Worm (Caenorhabditis elegans): ENCODE measurements around the gene tag-243.

The tag-243 gene

DNA sequence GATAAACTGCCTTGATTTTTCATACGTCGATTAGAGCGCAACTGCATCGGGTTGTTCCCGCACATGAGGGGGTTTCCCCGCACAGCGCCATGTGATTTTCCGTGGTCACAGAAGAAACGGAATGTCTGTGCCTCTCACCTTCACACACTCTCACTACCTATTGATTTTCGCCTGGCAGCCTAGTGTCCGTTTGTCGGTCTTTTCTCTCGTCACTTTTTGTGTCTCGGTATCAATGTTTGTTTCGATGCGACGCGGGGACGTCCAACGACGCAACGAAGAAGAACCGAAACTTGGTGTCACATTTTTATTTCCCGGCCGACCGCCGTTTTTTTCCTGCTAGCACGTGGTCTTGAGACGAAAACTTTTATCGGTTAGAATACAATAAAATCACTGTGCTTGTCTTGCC, 38.9 kb downstream of the tag-243 start (continued):
- no peak for TF ChIP-seq ceh-9 (tag; optimal IDR thresholded peaks at IDR 0.05)
- peak; percentile 64 for TF ChIP-seq R02D3.7 (tag; optimal IDR thresholded peaks at IDR 0.05)
- peak; percentile 96 for TF ChIP-seq elt-2 (tag; optimal IDR thresholded peaks at IDR 0.05)
- TF ChIP-seq unc-62 (GFP tag; optimal IDR thresholded peaks at IDR 0.05) = peak; percentile 56
- no peak for TF ChIP-seq nhr-67 (tag; optimal IDR thresholded peaks at IDR 0.05)
- TF ChIP-seq mdl-1 (tag; optimal IDR thresholded peaks at IDR 0.05) = peak; percentile 99
- TF ChIP-seq lin-39 (tag; optimal IDR thresholded peaks at IDR 0.05) = peak; percentile 90
- no peak for TF ChIP-seq ZK546.5 (tag; optimal IDR thresholded peaks at IDR 0.05)
- peak; percentile 83 for TF ChIP-seq snpc-4 (tag; optimal IDR thresholded peaks at IDR 0.05)
- peak; percentile 49 for TF ChIP-seq fkh-10 (GFP tag; optimal IDR thresholded peaks at IDR 0.05)
- peak; percentile 74 for TF ChIP-seq tbx-2 (tag; optimal IDR thresholded peaks at IDR 0.05)
- TF ChIP-seq ceh-82 (tag; optimal IDR thresholded peaks at IDR 0.05) = no peak
- TF ChIP-seq nhr-77 (tag; optimal IDR thresholded peaks at IDR 0.05) = no peak
- TF ChIP-seq skn-1 (tag; optimal IDR thresholded peaks at IDR 0.05) = no peak
- no peak for TF ChIP-seq nhr-28 (tag; optimal IDR thresholded peaks at IDR 0.05)
- no peak for TF ChIP-seq nhr-237 (tag; optimal IDR thresholded peaks at IDR 0.05)

DNA sequence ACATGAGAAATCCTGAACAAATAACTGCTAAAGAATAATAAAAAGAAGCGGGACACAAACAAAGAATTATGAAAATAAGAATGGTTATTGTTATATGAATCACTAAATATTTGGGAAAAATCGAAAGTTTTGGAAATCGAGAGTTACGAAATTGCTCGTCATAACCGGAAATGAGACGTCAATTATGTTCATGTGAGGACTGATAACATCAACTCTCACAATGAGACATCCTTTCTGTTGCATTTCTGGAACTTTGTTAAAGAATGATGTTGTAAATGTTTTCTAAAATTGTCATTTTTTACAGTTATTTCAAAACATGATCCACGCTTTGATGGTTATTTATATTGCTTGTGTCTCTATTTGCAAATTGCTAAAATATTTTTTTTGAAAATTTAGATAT, 40.4 kb downstream of the tag-243 start, which contains the start of gene T23F11.6:
Gene T23F11.6, minus strand, starts transcription at position 45 of the 400 bp plus-strand sequence.
- TF ChIP-seq tbx-2 (tag; optimal IDR thresholded peaks at IDR 0.05) (no peak), elt-2 (tag; optimal IDR thresholded peaks at IDR 0.05) (peak; percentile 44), lin-15B (tag; optimal IDR thresholded peaks at IDR 0.05) (no peak), ZK546.5 (tag; optimal IDR thresholded peaks at IDR 0.05) (no peak), R02D3.7 (tag; optimal IDR thresholded peaks at IDR 0.05) (no peak), unc-39 (tag; optimal IDR thresholded peaks at IDR 0.05) (no peak), pqm-1 (tag; optimal IDR thresholded peaks at IDR 0.05) (peak; percentile 59), fos-1 (tag; optimal IDR thresholded peaks at IDR 0.05) (no peak), egl-5 (tag; optimal IDR thresholded peaks at IDR 0.05) (no peak), ceh-82 (tag; optimal IDR thresholded peaks at IDR 0.05) (no peak), nhr-43 (tag; optimal IDR thresholded peaks at IDR 0.05; ENCODE audit: poor library complexity, severe bottlenecking) (no peak), zag-1 (tag; optimal IDR thresholded peaks at IDR 0.05) (no peak), daf-12 (tag; optimal IDR thresholded peaks at IDR 0.05) (no peak), aly-2 (tag; optimal IDR thresholded peaks at IDR 0.05) (no peak)

- TF ChIP-seq pqm-1 (tag; optimal IDR thresholded peaks at IDR 0.05) (no peak), mml-1 (tag; optimal IDR thresholded peaks at IDR 0.05) (no peak), nhr-12 (tag; optimal IDR thresholded peaks at IDR 0.05) (no peak), jun-1 (tag; optimal IDR thresholded peaks at IDR 0.05) (no peak), eor-1 (tag; optimal IDR thresholded peaks at IDR 0.05) (no peak), elt-2 (tag; optimal IDR thresholded peaks at IDR 0.05) (no peak), ztf-4 (tag; optimal IDR thresholded peaks at IDR 0.05) (no peak), ceh-28 (tag; optimal IDR thresholded peaks at IDR 0.05) (no peak)
Measured at ce11 chrIII:4647341-4647740, 40.9 kb downstream of the tag-243 start.

DNA sequence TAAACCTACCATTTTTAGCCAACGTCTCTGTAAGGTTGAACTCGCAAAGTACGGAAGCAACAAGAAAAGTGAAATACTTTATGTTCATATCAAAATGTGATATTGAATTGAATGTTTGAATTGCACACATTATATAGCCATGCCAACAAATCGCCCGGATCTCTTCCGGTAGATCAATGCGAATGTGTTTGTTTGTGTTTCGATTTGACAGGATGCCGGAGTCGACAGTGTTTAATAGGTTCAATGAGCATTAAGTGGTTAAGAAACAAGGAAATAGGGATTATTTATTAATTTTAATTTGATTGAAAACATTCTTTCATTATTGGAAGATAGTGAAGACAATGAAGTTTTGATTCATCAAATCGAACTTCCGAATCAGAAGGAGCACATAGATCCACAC, 42.0 kb downstream of the tag-243 start, which contains the start of gene pqn-29:
Gene pqn-29, minus strand, starts transcription at position 101 of the 400 bp plus-strand sequence.
- TF ChIP-seq aly-2 (tag; optimal IDR thresholded peaks at IDR 0.05) (no peak), eor-1 (tag; optimal IDR thresholded peaks at IDR 0.05) (no peak), skn-1 (tag; optimal IDR thresholded peaks at IDR 0.05) (no peak), elt-3 (tag; optimal IDR thresholded peaks at IDR 0.05) (no peak), nhr-237 (tag; optimal IDR thresholded peaks at IDR 0.05) (no peak), nhr-23 (tag; optimal IDR thresholded peaks at IDR 0.05) (no peak)

- no peak for TF ChIP-seq hmg-11 (tag; optimal IDR thresholded peaks at IDR 0.05)
- TF ChIP-seq nhr-76 (tag; optimal IDR thresholded peaks at IDR 0.05) = no peak
- TF ChIP-seq fkh-10 (GFP tag; optimal IDR thresholded peaks at IDR 0.05) = no peak
- no peak for TF ChIP-seq ceh-82 (tag; optimal IDR thresholded peaks at IDR 0.05)
- TF ChIP-seq snpc-4 (tag; optimal IDR thresholded peaks at IDR 0.05) = no peak
- peak; percentile 79 for TF ChIP-seq elt-2 (tag; optimal IDR thresholded peaks at IDR 0.05)
- TF ChIP-seq pqm-1 (tag; optimal IDR thresholded peaks at IDR 0.05) = peak; percentile 57
- TF ChIP-seq fos-1 (tag; optimal IDR thresholded peaks at IDR 0.05) = no peak
Measured at ce11 chrIII:4643262-4643661, 45.0 kb downstream of the tag-243 start, which contains the start of gene pfas-1. pfas-1 (minus strand) TSS chrIII:4643310.

Data from whole organism, L3 larva.